Fruit fly (Drosophila melanogaster) whole organism, embryonic: ENCODE measurements around the gene CG16736.

Experiments
- Ada2b ChIP-seq: fragments of 200-800 bp; sonication (Bioruptor generic); IDR thresholded peaks from 2 replicates; pipeline ENCODE4 v1.3.6; 2022; ENCODE audit warnings: missing biosample characterization, missing genetic modification characterization
- CG13894 ChIP-seq: fragments of 200-800 bp; sonication (Bioruptor generic); optimal IDR thresholded peaks from 3 replicates; lab custom pipeline; 2018; ENCODE audit warnings: missing biosample characterization, mild to moderate bottlenecking, missing genetic modification characterization, moderate library complexity
- CG15011 ChIP-seq: fragments of 200-800 bp; sonication (Bioruptor generic); optimal IDR thresholded peaks from 3 replicates; lab custom pipeline; 2018; ENCODE audit warnings: missing biosample characterization, mild to moderate bottlenecking, missing genetic modification characterization
- CG31224 ChIP-seq: fragments of 200-800 bp; sonication (Bioruptor generic); IDR thresholded peaks from 2 replicates; pipeline ENCODE4 v1.3.6; 2022; ENCODE audit warnings: missing biosample characterization, missing genetic modification characterization
- CG6272 ChIP-seq: fragments of 200-800 bp; sonication (Bioruptor generic); IDR thresholded peaks from 2 replicates; pipeline ENCODE4 v1.3.6; 2022; ENCODE audit warnings: missing biosample characterization, missing genetic modification characterization
- CG7987 ChIP-seq: fragments of 200-800 bp; sonication (Bioruptor generic); optimal IDR thresholded peaks from 2 replicates; lab custom pipeline; 2018; ENCODE audit warnings: missing biosample characterization, mild to moderate bottlenecking, missing genetic modification characterization, moderate library complexity
- Xbp1 ChIP-seq: fragments of 200-800 bp; sonication (Bioruptor generic); optimal IDR thresholded peaks from 3 replicates; lab custom pipeline; 2016; ENCODE audit warnings: missing biosample characterization, mild to moderate bottlenecking, missing genetic modification characterization
- phol ChIP-seq: fragments of 200-800 bp; sonication (Bioruptor generic); optimal IDR thresholded peaks from 3 replicates; lab custom pipeline; 2018; ENCODE audit warnings: missing biosample characterization, mild to moderate bottlenecking, missing genetic modification characterization, moderate library complexity
- ranshi ChIP-seq: fragments of 200-800 bp; sonication (Bioruptor generic); IDR thresholded peaks from 2 replicates; pipeline ENCODE4 v1.3.6; 2022; ENCODE audit warnings: missing biosample characterization, missing genetic modification characterization
- salm ChIP-seq: fragments of 200-800 bp; sonication (Bioruptor generic); optimal IDR thresholded peaks from 2 replicates; lab custom pipeline; 2018; ENCODE audit warnings: missing biosample characterization, mild to moderate bottlenecking, missing genetic modification characterization
- slbo ChIP-seq: fragments of 200-800 bp; sonication (Bioruptor generic); IDR thresholded peaks from 2 replicates; pipeline ENCODE4 v1.3.6; 2022; ENCODE audit warnings: missing biosample characterization, missing genetic modification characterization
- tin ChIP-seq: fragments of 200-800 bp; sonication (Bioruptor generic); optimal IDR thresholded peaks from 3 replicates; lab custom pipeline; 2016; ENCODE audit warnings: missing biosample characterization, missing genetic modification characterization

dm6 chr3R:9224807-9225206 is 32.7 kb downstream of the CG16736 start:
- TF ChIP-seq CG15011 (GFP tag; lab: Kevin White, UChicago) (no peak), phol (tag; lab: Kevin White, UChicago) (peak; percentile 69), ranshi (GFP tag; lab: Robert Waterston, UW) (peak; percentile 65; the same call in 1 of the 2 replicates), CG7987 (GFP tag; lab: Kevin White, UChicago) (no peak), salm (tag; lab: Kevin White, UChicago) (peak; percentile 24), tin (GFP tag; lab: Kevin White, UChicago) (peak; percentile 76), CG13894 (no peak), CG6272 (peak; percentile 52), Ada2b (peak; percentile 51), slbo (peak; percentile 77), CG31224 (GFP tag; lab: Robert Waterston, UW) (peak; percentile 57; the same call in 1 of the 2 replicates), Xbp1 (GFP tag; lab: Kevin White, UChicago) (peak; percentile 81)
